Worm (Caenorhabditis elegans) whole organism, late embryonic: ENCODE data around the gene R13D7.2.

ENCODE experiments used
- ama-1 ChIP-seq: fragments of 150-350 bp; optimal IDR thresholded peaks from 2 replicates; lab custom pipeline; 2014
- ceh-19 ChIP-seq: fragments of 200-800 bp; sonication (Bioruptor generic); optimal IDR thresholded peaks from 2 replicates; lab custom pipeline; 2018; ENCODE audit warnings: mild to moderate bottlenecking, missing genetic modification characterization, missing compliant biosample characterization
- ceh-31 ChIP-seq: sonication (generic microtip); optimal IDR thresholded peaks from 2 replicates; lab custom pipeline; 2016; ENCODE audit warnings: missing genetic modification characterization, missing compliant biosample characterization
- elt-2 ChIP-seq: sonication (generic microtip); optimal IDR thresholded peaks from 2 replicates; lab custom pipeline; 2016; ENCODE audit warnings: missing genetic modification reagents, missing genetic modification characterization, missing compliant biosample characterization
- fax-1 ChIP-seq: sonication (generic microtip); optimal IDR thresholded peaks from 2 replicates; lab custom pipeline; 2016; ENCODE audit warnings: missing genotype, missing genetic modification characterization, missing compliant biosample characterization
- lin-11 ChIP-seq: fragments of 200-800 bp; sonication (Bioruptor generic); optimal IDR thresholded peaks from 2 replicates; lab custom pipeline; 2018; ENCODE audit warnings: mild to moderate bottlenecking, missing genetic modification characterization, missing compliant biosample characterization
- mec-3 ChIP-seq: sonication (generic microtip); optimal IDR thresholded peaks from 2 replicates; lab custom pipeline; 2016; ENCODE audit warnings: borderline replicate concordance, missing genetic modification characterization, missing compliant biosample characterization
- nhr-11 ChIP-seq: fragments of 150-350 bp; optimal IDR thresholded peaks from 2 replicates; lab custom pipeline; 2014; ENCODE audit warnings: missing biosample characterization, missing genetic modification characterization
- nhr-232 ChIP-seq: sonication (generic microtip); optimal IDR thresholded peaks from 2 replicates; lab custom pipeline; 2016; ENCODE audit warnings: missing genetic modification characterization, missing compliant biosample characterization

ce11 chrV:7399202-7399601 lies 10.5 kb upstream of the R13D7.2 start, which contains the start of gene gst-41:
- TF ChIP-seq nhr-232 (no peak), ceh-19 (no peak), lin-11 (tag; lab: Kevin White, UChicago) (no peak), nhr-11 (tag; lab: Kevin White, UChicago) (no peak), fax-1 (no peak), mec-3 (tag; lab: Kevin White, UChicago) (no peak), ceh-31 (tag; lab: Kevin White, UChicago) (no peak), elt-2 (no peak), ama-1 (lab: Kevin White, UChicago) (no peak)
